Worm (Caenorhabditis elegans) whole organism, L4 larva: ENCODE measurements around the gene smoc-1.

Source experiments
- D1046.2 ChIP-seq: fragments of 200-800 bp; sonication (Bioruptor generic); IDR thresholded peaks from 2 replicates; pipeline ENCODE4 v1.3.6; 2022; ENCODE audit warnings: missing genetic modification characterization, missing compliant biosample characterization
- F10B5.3 ChIP-seq: sonication (generic microtip); optimal IDR thresholded peaks from 2 replicates; lab custom pipeline; 2016; ENCODE audit warnings: mild to moderate bottlenecking, missing genetic modification characterization, missing compliant biosample characterization
- F49E8.2 ChIP-seq: sonication (generic microtip); optimal IDR thresholded peaks from 2 replicates; lab custom pipeline; 2016; ENCODE audit warnings: missing compliant biosample characterization, mild to moderate bottlenecking, missing genetic modification characterization, borderline replicate concordance
- T20F7.1 ChIP-seq: fragments of 200-800 bp; sonication (Bioruptor generic); optimal IDR thresholded peaks from 2 replicates; lab custom pipeline; 2018; ENCODE audit warnings: mild to moderate bottlenecking, missing genetic modification characterization, missing compliant biosample characterization
- ZK546.5 ChIP-seq, 2 experiments: sonication (generic microtip); optimal IDR thresholded peaks; 2 replicates each; lab custom pipeline; 2017; ENCODE audit warnings: missing biosample characterization in 2 of 2, missing genetic modification characterization in 2 of 2
- attf-4 ChIP-seq: sonication (generic microtip); optimal IDR thresholded peaks from 3 replicates; lab custom pipeline; 2017; ENCODE audit warnings: missing biosample characterization, missing genetic modification characterization
- ceh-20 ChIP-seq: fragments of 200-800 bp; sonication (Bioruptor generic); IDR thresholded peaks from 2 replicates; pipeline ENCODE4 v1.3.6; 2022; ENCODE audit warnings: missing genetic modification reagents, missing genetic modification characterization, missing compliant biosample characterization
- ceh-28 ChIP-seq: fragments of 150-350 bp; optimal IDR thresholded peaks from 2 replicates; lab custom pipeline; 2014; ENCODE audit warnings: missing biosample characterization, missing genetic modification reagents, missing genetic modification characterization
- ces-1 ChIP-seq: fragments of 150-350 bp; sonication (generic microtip); optimal IDR thresholded peaks from 4 replicates; lab custom pipeline; 2014; ENCODE audit warnings: missing biosample characterization, missing genetic modification reagents, missing genetic modification characterization
- daf-12 ChIP-seq: fragments of 150-350 bp; optimal IDR thresholded peaks from 2 replicates; lab custom pipeline; 2014; ENCODE audit warnings: missing biosample characterization, missing genetic modification reagents, missing genetic modification characterization
- daf-16 ChIP-seq, 3 experiments: sonication (generic microtip); optimal IDR thresholded peaks; 2 replicates each; lab custom pipeline; 2016 to 2017; ENCODE audit warnings: missing genetic modification characterization in 3 of 3, missing genetic modification reagents in 3 of 3, mild to moderate bottlenecking in 2 of 3, missing compliant biosample characterization in 2 of 3, missing biosample characterization in 1 of 3, moderate library complexity in 1 of 3
- dmd-8 ChIP-seq: fragments of 200-800 bp; sonication (Bioruptor generic); IDR thresholded peaks from 2 replicates; pipeline ENCODE4 v1.3.6; 2022; ENCODE audit warnings: missing genetic modification characterization, missing compliant biosample characterization
- dmd-9 ChIP-seq: fragments of 200-800 bp; sonication (Bioruptor generic); IDR thresholded peaks from 2 replicates; pipeline ENCODE4 v1.3.6; 2022; ENCODE audit warnings: missing genetic modification reagents, missing genetic modification characterization, missing compliant biosample characterization
- dve-1 ChIP-seq: sonication (generic microtip); optimal IDR thresholded peaks from 2 replicates; lab custom pipeline; 2017; ENCODE audit warnings: antibody characterized with exemption, mild to moderate bottlenecking, missing genetic modification characterization, missing compliant biosample characterization; ENCODE audit not compliant: insufficient read depth
- egl-43 ChIP-seq: fragments of 200-800 bp; sonication (Bioruptor generic); IDR thresholded peaks from 2 replicates; pipeline ENCODE4 v1.3.6; 2022; ENCODE audit warnings: missing genetic modification reagents, missing genetic modification characterization, missing compliant biosample characterization
- hif-1 ChIP-seq, 2 experiments: sonication (generic microtip); optimal IDR thresholded peaks; 2 replicates each; lab custom pipeline; 2016 to 2017; ENCODE audit warnings: missing compliant biosample characterization in 2 of 2, missing genetic modification characterization in 2 of 2, missing genetic modification reagents in 2 of 2, missing genotype in 2 of 2, mild to moderate bottlenecking in 1 of 2
- hmg-1.1 ChIP-seq: fragments of 200-800 bp; sonication (Bioruptor generic); IDR thresholded peaks from 2 replicates; pipeline ENCODE4 v1.3.6; 2022; ENCODE audit warnings: missing genetic modification reagents, missing genetic modification characterization, missing compliant biosample characterization
- lim-7 ChIP-seq: fragments of 200-800 bp; sonication (Bioruptor generic); IDR thresholded peaks from 2 replicates; pipeline ENCODE4 v1.3.6; 2022; ENCODE audit warnings: missing genetic modification characterization, missing compliant biosample characterization
- lin-29 ChIP-seq: fragments of 200-800 bp; sonication (Bioruptor generic); IDR thresholded peaks from 2 replicates; pipeline ENCODE4 v1.3.6; 2022; ENCODE audit warnings: missing genetic modification reagents, missing genetic modification characterization, missing compliant biosample characterization
- lin-38 ChIP-seq: fragments of 200-800 bp; sonication (Bioruptor generic); IDR thresholded peaks from 2 replicates; pipeline ENCODE4 v1.3.6; 2022; ENCODE audit warnings: missing genetic modification reagents, missing genetic modification characterization, missing compliant biosample characterization
- lin-39 ChIP-seq: fragments of 150-350 bp; optimal IDR thresholded peaks from 2 replicates; lab custom pipeline; 2014; ENCODE audit warnings: missing biosample characterization, missing genetic modification reagents, missing genetic modification characterization
- lir-3 ChIP-seq: sonication (generic microtip); optimal IDR thresholded peaks from 2 replicates; lab custom pipeline; 2016; ENCODE audit warnings: mild to moderate bottlenecking, missing genetic modification characterization, missing compliant biosample characterization
- lsy-2 ChIP-seq, 2 experiments: fragments of 150-350 bp in 1 of 2; sonication (generic microtip) in 1 of 2; optimal IDR thresholded peaks; 2 replicates each; lab custom pipeline; 2014 to 2017; ENCODE audit warnings: missing biosample characterization in 2 of 2, missing genetic modification characterization in 2 of 2
- mdl-1 ChIP-seq, 2 experiments: fragments of 150-350 bp in 1 of 2; sonication (generic microtip) in 1 of 2; optimal IDR thresholded peaks; 2 replicates each; lab custom pipeline; 2014 to 2017; ENCODE audit warnings: missing biosample characterization in 2 of 2, missing genetic modification characterization in 2 of 2
- mep-1 ChIP-seq: fragments of 150-350 bp; sonication (generic microtip); optimal IDR thresholded peaks from 3 replicates; lab custom pipeline; 2014; ENCODE audit warnings: missing biosample characterization, missing genetic modification characterization
- mes-2 ChIP-seq: sonication (generic microtip); optimal IDR thresholded peaks from 2 replicates; lab custom pipeline; 2016; ENCODE audit warnings: missing genotype, mild to moderate bottlenecking, missing genetic modification characterization, missing compliant biosample characterization; ENCODE audit not compliant: poor library complexity, severe bottlenecking
- mxl-2 ChIP-seq: fragments of 200-800 bp; sonication (Bioruptor generic); conservative IDR thresholded peaks from 2 replicates; pipeline ENCODE4 v1.3.6; 2022; ENCODE audit warnings: missing genetic modification reagents, missing genetic modification characterization, missing compliant biosample characterization
- mxl-3 ChIP-seq: fragments of 200-800 bp; sonication (Bioruptor generic); optimal IDR thresholded peaks from 2 replicates; lab custom pipeline; 2018; ENCODE audit warnings: mild to moderate bottlenecking, missing genetic modification characterization, missing compliant biosample characterization
- nhr-102 ChIP-seq: sonication (generic microtip); optimal IDR thresholded peaks from 2 replicates; lab custom pipeline; 2016; ENCODE audit warnings: mild to moderate bottlenecking, missing genetic modification characterization, moderate library complexity, missing compliant biosample characterization
- nhr-11 ChIP-seq: fragments of 150-350 bp; optimal IDR thresholded peaks from 2 replicates; lab custom pipeline; 2014; ENCODE audit warnings: missing biosample characterization, missing genetic modification characterization
- nhr-42 ChIP-seq: fragments of 200-800 bp; sonication (Bioruptor generic); IDR thresholded peaks from 2 replicates; pipeline ENCODE4 v1.3.6; 2022; ENCODE audit warnings: missing genetic modification characterization, missing compliant biosample characterization
- nhr-6 ChIP-seq: fragments of 150-350 bp; optimal IDR thresholded peaks from 2 replicates; lab custom pipeline; 2014; ENCODE audit warnings: missing biosample characterization, missing genetic modification characterization
- nhr-77 ChIP-seq: fragments of 150-350 bp; optimal IDR thresholded peaks from 2 replicates; lab custom pipeline; 2014; ENCODE audit warnings: missing biosample characterization, missing genetic modification characterization
- pha-4 ChIP-seq, 2 experiments: fragments of 150-350 bp in 1 of 2; fragments of 200-800 bp in 1 of 2; sonication (Bioruptor generic) in 1 of 2; IDR thresholded peaks in 1 of 2; optimal IDR thresholded peaks in 1 of 2; 2 replicates each; pipeline versions ENCODE4 v1.3.6 to Lab custom; 2014 to 2022; ENCODE audit warnings: missing genetic modification characterization in 2 of 2, missing genetic modification reagents in 2 of 2, missing biosample characterization in 1 of 2, missing compliant biosample characterization in 1 of 2
- php-3 ChIP-seq: fragments of 200-800 bp; sonication (Bioruptor generic); IDR thresholded peaks from 2 replicates; pipeline ENCODE4 v1.3.6; 2022; ENCODE audit warnings: missing genetic modification reagents, missing genetic modification characterization, missing compliant biosample characterization
- pqm-1 ChIP-seq: sonication (generic microtip); optimal IDR thresholded peaks from 2 replicates; lab custom pipeline; 2017; ENCODE audit warnings: missing biosample characterization, missing genetic modification characterization
- rbr-2 ChIP-seq: sonication (generic microtip); optimal IDR thresholded peaks from 2 replicates; lab custom pipeline; 2016; ENCODE audit warnings: missing genotype, missing genetic modification characterization, missing compliant biosample characterization
- set-16 ChIP-seq: fragments of 200-800 bp; sonication (Bioruptor generic); IDR thresholded peaks from 2 replicates; pipeline ENCODE4 v1.3.6; 2022; ENCODE audit warnings: missing genetic modification reagents, missing genetic modification characterization, missing compliant biosample characterization
- snpc-1.2 ChIP-seq: fragments of 200-800 bp; sonication (Bioruptor generic); IDR thresholded peaks from 2 replicates; pipeline ENCODE4 v1.3.6; 2022; ENCODE audit warnings: missing genetic modification reagents, missing genetic modification characterization, missing compliant biosample characterization
- snpc-4 ChIP-seq: fragments of 150-350 bp; optimal IDR thresholded peaks from 2 replicates; lab custom pipeline; 2014; ENCODE audit warnings: missing biosample characterization, missing genetic modification characterization
- spr-1 ChIP-seq: sonication (generic microtip); optimal IDR thresholded peaks from 2 replicates; lab custom pipeline; 2016; ENCODE audit warnings: mild to moderate bottlenecking, missing genetic modification characterization, missing compliant biosample characterization
- spr-3 ChIP-seq: fragments of 200-800 bp; sonication (Bioruptor generic); optimal IDR thresholded peaks from 2 replicates; lab custom pipeline; 2018; ENCODE audit warnings: mild to moderate bottlenecking, missing genetic modification characterization, missing compliant biosample characterization
- zfp-3 ChIP-seq: fragments of 200-800 bp; sonication (Bioruptor generic); conservative IDR thresholded peaks from 2 replicates; pipeline ENCODE4 v1.3.6; 2022; ENCODE audit warnings: missing genetic modification reagents, missing genetic modification characterization, missing compliant biosample characterization
- zip-11 ChIP-seq: fragments of 200-800 bp; sonication (Bioruptor generic); IDR thresholded peaks from 2 replicates; pipeline ENCODE4 v1.3.6; 2022; ENCODE audit warnings: missing genetic modification characterization, missing compliant biosample characterization
- zip-2 ChIP-seq: fragments of 150-350 bp; optimal IDR thresholded peaks from 2 replicates; lab custom pipeline; 2014; ENCODE audit warnings: missing biosample characterization, missing genetic modification characterization
- ztf-7 ChIP-seq: fragments of 150-350 bp; optimal IDR thresholded peaks from 2 replicates; lab custom pipeline; 2014; ENCODE audit warnings: missing biosample characterization, missing genetic modification characterization

Gene smoc-1

DNA sequence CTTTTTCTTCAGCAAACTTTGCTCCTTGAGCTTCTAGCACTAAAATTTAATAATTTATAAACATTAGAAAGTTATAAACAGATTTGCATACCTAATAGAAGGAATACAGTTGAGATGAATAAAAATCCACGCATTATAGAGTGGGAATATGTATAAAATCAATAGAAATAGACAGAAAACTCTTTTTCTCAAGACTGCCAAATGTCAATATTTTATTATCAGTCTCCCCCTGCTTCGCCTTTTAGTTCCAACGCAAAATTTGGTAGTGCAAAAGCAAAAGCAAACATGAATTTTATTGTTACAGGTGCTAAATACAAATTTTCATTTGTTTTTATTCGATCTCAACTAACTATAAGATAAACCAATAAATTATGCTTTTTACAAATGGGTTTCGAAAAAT is 5.4 kb downstream of the smoc-1 start, which contains the start of gene T04F3.4:
Gene T04F3.4, minus strand, starts transcription at position 187 of the 400 bp plus-strand sequence.
- TF ChIP-seq daf-16 (GFP tag; optimal IDR thresholded peaks at IDR 0.05; lab: Kevin White, UChicago) (no peak), daf-16 (tag; optimal IDR thresholded peaks at IDR 0.05; lab: Kevin White, UChicago) (peak; percentile 22), lsy-2 (tag; optimal IDR thresholded peaks at IDR 0.05; lab: Kevin White, UChicago) (peak in 1 of 2 experiments; percentile 55), hmg-1.1 (GFP tag; lab: Robert Waterston, UW) (no peak), pqm-1 (tag; lab: Kevin White, UChicago) (peak; percentile 28), dve-1 (peak; percentile 23), zfp-3 (0 out of 2 replicates have a peak, but pooled peaks have one; percentile 58), mxl-3 (GFP tag; lab: Kevin White, UChicago) (no peak), pha-4 (GFP tag; IDR thresholded peaks at IDR 0.05; lab: Robert Waterston, UW) (no peak), pha-4 (tag; optimal IDR thresholded peaks at IDR 0.05; lab: Kevin White, UChicago) (no peak), T20F7.1 (GFP tag; lab: Kevin White, UChicago) (peak; percentile 13), nhr-42 (GFP tag; lab: Robert Waterston, UW) (no peak), lin-38 (GFP tag; lab: Robert Waterston, UW) (peak; percentile 31; the same call in 1 of the 2 replicates)

DNA sequence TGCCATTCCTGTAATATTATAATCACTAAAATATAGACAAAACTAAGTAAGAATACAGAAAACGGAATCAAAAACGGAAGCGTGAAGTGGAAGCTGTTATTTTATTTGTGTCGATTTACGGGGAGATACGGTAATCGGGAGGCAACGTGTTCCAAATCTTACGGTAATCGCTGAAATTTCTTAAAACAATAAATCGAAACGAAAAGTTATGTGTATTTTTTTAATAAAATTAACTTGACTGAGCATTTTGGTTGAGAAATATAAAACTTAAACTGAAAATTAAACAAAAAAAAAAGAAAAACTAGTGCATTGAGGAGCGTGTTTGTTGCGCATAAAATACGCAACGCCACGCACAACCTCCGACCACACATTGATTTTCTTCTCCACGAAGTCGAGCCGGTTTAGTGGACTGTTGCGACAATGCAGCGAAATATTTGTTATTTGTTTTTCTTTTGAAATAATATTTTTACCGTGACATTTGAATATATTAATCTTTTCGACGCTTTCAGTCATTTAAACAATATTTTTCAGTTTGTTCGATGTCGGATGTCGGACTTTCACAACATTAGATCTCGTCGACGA is 7.0 kb downstream of the smoc-1 start, which contains the start of the genes F55A11.1 and syx-5:
Gene F55A11.1, minus strand, starts transcription at position 13 of the 582 bp plus-strand sequence.
Gene syx-5, plus strand, starts transcription at position 532 of the 582 bp plus-strand sequence.
- TF ChIP-seq pqm-1 (tag; lab: Kevin White, UChicago) (peak; percentile 7), snpc-4 (tag; lab: Kevin White, UChicago) (no peak), mxl-2 (GFP tag; lab: Robert Waterston, UW) (no peak), mes-2 (tag; lab: Kevin White, UChicago) (peak; percentile 57), T20F7.1 (GFP tag; lab: Kevin White, UChicago) (peak; percentile 87), lin-29 (GFP tag; lab: Robert Waterston, UW) (peak; percentile 54; the same call in 1 of the 2 replicates), hmg-1.1 (GFP tag; lab: Robert Waterston, UW) (peak; percentile 95), lir-3 (tag; lab: Kevin White, UChicago) (no peak), egl-43 (GFP tag; lab: Robert Waterston, UW) (0 out of 2 replicates have a peak, but pooled peaks have one; percentile 48), nhr-6 (tag; lab: Kevin White, UChicago) (peak; percentile 59), php-3 (GFP tag; lab: Robert Waterston, UW) (peak; percentile 64), zip-11 (GFP tag; lab: Robert Waterston, UW) (no peak), daf-12 (tag; lab: Kevin White, UChicago) (no peak), D1046.2 (no peak), snpc-1.2 (GFP tag; lab: Robert Waterston, UW) (0 out of 2 replicates have a peak, but pooled peaks have one; percentile 9), dmd-9 (GFP tag; lab: Robert Waterston, UW) (no peak), ceh-28 (tag; lab: Kevin White, UChicago) (no peak), spr-1 (tag; lab: Kevin White, UChicago) (peak; percentile 90), dmd-8 (GFP tag; lab: Robert Waterston, UW) (no peak), attf-4 (tag; lab: Kevin White, UChicago) (no peak), F49E8.2 (tag; lab: Kevin White, UChicago) (peak; percentile 9), ztf-7 (tag; lab: Kevin White, UChicago) (peak; percentile 83), nhr-11 (tag; lab: Kevin White, UChicago) (peak; percentile 50), rbr-2 (tag; lab: Kevin White, UChicago) (peak; percentile 90), mdl-1 (tag; optimal IDR thresholded peaks at IDR 0.05; lab: Kevin White, UChicago) (peak in 1 of 2 experiments; percentile 84), spr-3 (GFP tag; lab: Kevin White, UChicago) (peak; percentile 78), zip-2 (tag; lab: Kevin White, UChicago) (peak; percentile 33), nhr-102 (peak; percentile 90), ces-1 (GFP tag; lab: Kevin White, UChicago) (peak; percentile 16), hif-1 (tag; optimal IDR thresholded peaks at IDR 0.05; lab: Kevin White, UChicago) (peak; percentile 22 to 63), lin-39 (no peak), set-16 (no peak), lim-7 (no peak), mep-1 (tag; lab: Kevin White, UChicago) (peak; percentile 89), ZK546.5 (tag; optimal IDR thresholded peaks at IDR 0.05; lab: Kevin White, UChicago) (no peak), daf-16 (GFP tag; optimal IDR thresholded peaks at IDR 0.05; lab: Kevin White, UChicago) (peak; percentile 50 to 89), daf-16 (tag; optimal IDR thresholded peaks at IDR 0.05; lab: Kevin White, UChicago) (peak; percentile 58), nhr-77 (tag; lab: Kevin White, UChicago) (peak; percentile 46), ceh-20 (0 out of 2 replicates have a peak, but pooled peaks have one; percentile 45), F10B5.3 (tag; lab: Kevin White, UChicago) (peak; percentile 78)
